Fruit fly (Drosophila melanogaster) whole organism, embryonic: Measurements from ENCODE around the gene CG14431.
A peak's percentile ranks its signal among the peaks of the same experiment; 100 is the strongest.

ENCODE experiments used
- Abd-B ChIP-seq: fragments of 200-800 bp; sonication (Bioruptor generic); optimal IDR thresholded peaks from 2 replicates; lab custom pipeline; 2018; ENCODE audit warnings: missing biosample characterization, mild to moderate bottlenecking, missing genetic modification characterization, moderate library complexity
- Aef1 ChIP-seq: fragments of 200-800 bp; sonication (Bioruptor generic); IDR thresholded peaks from 3 replicates; pipeline ENCODE4 v1.3.6; 2022; ENCODE audit warnings: missing biosample characterization, missing genetic modification characterization
- Awh ChIP-seq: fragments of 200-800 bp; sonication (Bioruptor generic); IDR thresholded peaks from 2 replicates; pipeline ENCODE4, ENCODE4 v1.3.6; 2022; ENCODE audit warnings: missing biosample characterization, missing genetic modification characterization
- Blimp-1 ChIP-seq: fragments of 200-800 bp; sonication (Bioruptor generic); optimal IDR thresholded peaks from 3 replicates; lab custom pipeline; 2018; ENCODE audit warnings: missing biosample characterization, missing genetic modification characterization, mild to moderate bottlenecking, moderate library complexity, missing genetic modification reagents
- BtbVII ChIP-seq: fragments of 200-800 bp; sonication (Bioruptor generic); optimal IDR thresholded peaks from 3 replicates; lab custom pipeline; 2017; ENCODE audit warnings: missing biosample characterization, mild to moderate bottlenecking, missing genetic modification characterization
- CG10366 ChIP-seq: fragments of 200-800 bp; sonication (Bioruptor generic); IDR thresholded peaks from 2 replicates; pipeline ENCODE4 v1.3.6; 2022; ENCODE audit warnings: missing biosample characterization, missing genetic modification characterization
- CG10543 ChIP-seq: fragments of 200-800 bp; sonication (Bioruptor generic); optimal IDR thresholded peaks from 3 replicates; lab custom pipeline; 2017; ENCODE audit warnings: missing biosample characterization, mild to moderate bottlenecking, missing genetic modification characterization, moderate library complexity
- CG11247 ChIP-seq: fragments of 200-800 bp; sonication (Bioruptor generic); IDR thresholded peaks from 2 replicates; pipeline ENCODE4 v1.3.6; 2022; ENCODE audit warnings: missing biosample characterization, missing genetic modification characterization
- CG12155 ChIP-seq: fragments of 200-800 bp; sonication (Bioruptor generic); optimal IDR thresholded peaks from 3 replicates; lab custom pipeline; 2016; ENCODE audit warnings: missing biosample characterization, missing genetic modification characterization
- CG13123 ChIP-seq: fragments of 200-800 bp; sonication (Bioruptor generic); optimal IDR thresholded peaks from 2 replicates; lab custom pipeline; 2016; ENCODE audit warnings: missing biosample characterization, missing genetic modification characterization
- CG13287 ChIP-seq: fragments of 200-800 bp; sonication (Bioruptor generic); IDR thresholded peaks from 2 replicates; pipeline ENCODE4 v1.3.6; 2022; ENCODE audit warnings: missing biosample characterization, missing genetic modification characterization; ENCODE audit not compliant: partially characterized antibody
- CG13424 ChIP-seq: fragments of 200-800 bp; sonication (Bioruptor generic); optimal IDR thresholded peaks from 2 replicates; lab custom pipeline; 2019; ENCODE audit warnings: missing biosample characterization, mild to moderate bottlenecking, missing genetic modification characterization, moderate library complexity
- CG14014 ChIP-seq: fragments of 200-800 bp; sonication (Bioruptor generic); IDR thresholded peaks from 2 replicates; pipeline ENCODE4 v1.3.6; 2022; ENCODE audit warnings: missing biosample characterization, missing genetic modification characterization
- CG14667 ChIP-seq: fragments of 200-800 bp; sonication (Bioruptor generic); IDR thresholded peaks from 2 replicates; pipeline ENCODE4 v1.3.6; 2022; ENCODE audit warnings: missing biosample characterization, missing genetic modification characterization
- CG16863 ChIP-seq: fragments of 200-800 bp; sonication (Bioruptor generic); optimal IDR thresholded peaks from 3 replicates; lab custom pipeline; 2016; ENCODE audit warnings: missing biosample characterization, missing genetic modification characterization
- CG18619 ChIP-seq: fragments of 200-800 bp; sonication (Bioruptor generic); optimal IDR thresholded peaks from 3 replicates; lab custom pipeline; 2017; ENCODE audit warnings: missing biosample characterization, mild to moderate bottlenecking, missing genetic modification characterization
- CG3407 ChIP-seq: fragments of 200-800 bp; sonication (Bioruptor generic); optimal IDR thresholded peaks from 2 replicates; lab custom pipeline; 2018; ENCODE audit warnings: missing biosample characterization, mild to moderate bottlenecking, missing genetic modification characterization
- CG7372 ChIP-seq: fragments of 200-800 bp; sonication (Bioruptor generic); IDR thresholded peaks from 2 replicates; pipeline ENCODE4 v1.3.6; 2022; ENCODE audit warnings: missing biosample characterization, missing genetic modification characterization
- CG7839 ChIP-seq: fragments of 200-800 bp; sonication (Bioruptor generic); optimal IDR thresholded peaks from 3 replicates; lab custom pipeline; 2018; ENCODE audit warnings: missing biosample characterization, mild to moderate bottlenecking, missing genetic modification characterization, moderate library complexity
- CG7928 ChIP-seq: fragments of 200-800 bp; sonication (Bioruptor generic); optimal IDR thresholded peaks from 2 replicates; lab custom pipeline; 2017; ENCODE audit warnings: missing biosample characterization, mild to moderate bottlenecking, missing genetic modification characterization
- CG8281 ChIP-seq: fragments of 200-800 bp; sonication (Bioruptor generic); optimal IDR thresholded peaks from 2 replicates; lab custom pipeline; 2018; ENCODE audit warnings: missing biosample characterization, mild to moderate bottlenecking, missing genetic modification characterization, moderate library complexity
- CG8944 ChIP-seq: fragments of 200-800 bp; sonication (Bioruptor generic); optimal IDR thresholded peaks from 3 replicates; lab custom pipeline; 2016; ENCODE audit warnings: missing biosample characterization, missing genetic modification characterization
- CG9609 ChIP-seq: fragments of 200-800 bp; sonication (Bioruptor generic); optimal IDR thresholded peaks from 3 replicates; lab custom pipeline; 2016; ENCODE audit warnings: missing biosample characterization, missing genetic modification characterization
- CG9817 ChIP-seq: fragments of 200-800 bp; sonication (Bioruptor generic); optimal IDR thresholded peaks from 2 replicates; lab custom pipeline; 2018; ENCODE audit warnings: missing biosample characterization, mild to moderate bottlenecking, missing genetic modification characterization, moderate library complexity
- CG9876 ChIP-seq: fragments of 200-800 bp; sonication (Bioruptor generic); optimal IDR thresholded peaks from 2 replicates; lab custom pipeline; 2016; ENCODE audit warnings: missing biosample characterization, missing genetic modification characterization
- Dll ChIP-seq: fragments of 200-800 bp; sonication (Bioruptor generic); IDR thresholded peaks from 4 replicates; pipeline ENCODE4 v1.3.6; 2022; ENCODE audit warnings: missing biosample characterization, missing genetic modification characterization; ENCODE audit not compliant: partially characterized antibody
- Ets65A ChIP-seq: fragments of 200-800 bp; sonication (Bioruptor generic); peaks from one replicate; lab custom pipeline; 2016; ENCODE audit warnings: missing biosample characterization, missing genetic modification characterization
- HLH54F ChIP-seq: fragments of 200-800 bp; sonication (Bioruptor generic); optimal IDR thresholded peaks from 3 replicates; lab custom pipeline; 2016; ENCODE audit warnings: missing biosample characterization, missing genetic modification characterization
- HLHmδ ChIP-seq: fragments of 200-800 bp; sonication (Bioruptor generic); optimal IDR thresholded peaks from 2 replicates; lab custom pipeline; 2018; ENCODE audit warnings: missing biosample characterization, mild to moderate bottlenecking, missing genetic modification characterization, moderate library complexity
- HmgD ChIP-seq: fragments of 200-800 bp; sonication (Bioruptor generic); optimal IDR thresholded peaks from 3 replicates; lab custom pipeline; 2016; ENCODE audit warnings: missing biosample characterization, missing genetic modification characterization
- MESR4 ChIP-seq: fragments of 200-800 bp; sonication (Bioruptor generic); optimal IDR thresholded peaks from 2 replicates; lab custom pipeline; 2018; ENCODE audit warnings: missing biosample characterization, mild to moderate bottlenecking, missing genetic modification characterization, moderate library complexity
- MTF-1 ChIP-seq: fragments of 200-800 bp; sonication (Bioruptor generic); optimal IDR thresholded peaks from 2 replicates; lab custom pipeline; 2018; ENCODE audit warnings: missing biosample characterization, mild to moderate bottlenecking, missing genetic modification characterization, borderline replicate concordance
- Myb ChIP-seq: fragments of 200-800 bp; sonication (Bioruptor generic); optimal IDR thresholded peaks from 2 replicates; lab custom pipeline; 2016; ENCODE audit warnings: missing biosample characterization, missing genetic modification characterization
- Oaz ChIP-seq: fragments of 200-800 bp; sonication (Bioruptor generic); IDR thresholded peaks from 2 replicates; pipeline ENCODE4 v1.3.6; 2022; ENCODE audit warnings: missing biosample characterization, missing genetic modification characterization
- Ptx1 ChIP-seq: fragments of 200-800 bp; sonication (Bioruptor generic); IDR thresholded peaks from 2 replicates; pipeline ENCODE4 v1.3.6; 2022; ENCODE audit warnings: missing biosample characterization, missing genetic modification characterization
- Six4 ChIP-seq: fragments of 200-800 bp; sonication (Bioruptor generic); optimal IDR thresholded peaks from 2 replicates; lab custom pipeline; 2016; ENCODE audit warnings: missing biosample characterization, missing genetic modification characterization
- Spps ChIP-seq: fragments of 200-800 bp; sonication (Bioruptor generic); optimal IDR thresholded peaks from 2 replicates; lab custom pipeline; 2018; ENCODE audit warnings: missing biosample characterization, mild to moderate bottlenecking, missing genetic modification characterization
- YL-1 ChIP-seq: fragments of 200-800 bp; sonication (Bioruptor generic); optimal IDR thresholded peaks from 3 replicates; lab custom pipeline; 2017; ENCODE audit warnings: missing biosample characterization, mild to moderate bottlenecking, missing genetic modification characterization
- bowl ChIP-seq: fragments of 200-800 bp; sonication (Bioruptor generic); IDR thresholded peaks from 2 replicates; pipeline ENCODE4 v1.3.6; 2022; ENCODE audit warnings: missing biosample characterization, missing genetic modification characterization
- da ChIP-seq: fragments of 200-800 bp; sonication (Bioruptor generic); optimal IDR thresholded peaks from 2 replicates; lab custom pipeline; 2016; ENCODE audit warnings: missing biosample characterization, missing genetic modification characterization
- dpn ChIP-seq, 2 experiments: fragments of 200-800 bp; sonication (Bioruptor generic); optimal IDR thresholded peaks; 3 replicates each; lab custom pipeline; 2016; ENCODE audit warnings: missing biosample characterization in 2 of 2, missing genetic modification characterization in 2 of 2
- gcm ChIP-seq: fragments of 200-800 bp; sonication (Bioruptor generic); optimal IDR thresholded peaks from 2 replicates; lab custom pipeline; 2019; ENCODE audit warnings: missing biosample characterization, mild to moderate bottlenecking, missing genetic modification characterization, moderate library complexity
- ham ChIP-seq: fragments of 200-800 bp; sonication (Bioruptor generic); IDR thresholded peaks from 2 replicates; pipeline ENCODE4 v1.3.6; 2022; ENCODE audit warnings: missing biosample characterization, missing genetic modification characterization
- hbn ChIP-seq: fragments of 200-800 bp; sonication (Bioruptor generic); IDR thresholded peaks from 2 replicates; pipeline ENCODE4 v1.3.6; 2022; ENCODE audit warnings: missing biosample characterization, missing genetic modification characterization; ENCODE audit not compliant: partially characterized antibody
- lmd ChIP-seq: fragments of 200-800 bp; sonication (Bioruptor generic); IDR thresholded peaks from 2 replicates; pipeline ENCODE4 v1.3.6; 2022; ENCODE audit warnings: missing biosample characterization, missing genetic modification characterization
- peb ChIP-seq: fragments of 200-800 bp; sonication (Bioruptor generic); IDR thresholded peaks from 2 replicates; pipeline ENCODE4 v1.3.6; 2022; ENCODE audit warnings: missing biosample characterization, missing genetic modification characterization
- pum ChIP-seq: fragments of 200-800 bp; sonication (Bioruptor generic); optimal IDR thresholded peaks from 2 replicates; lab custom pipeline; 2016; ENCODE audit warnings: missing biosample characterization, missing genetic modification characterization
- sqz ChIP-seq: fragments of 200-800 bp; sonication (Bioruptor generic); optimal IDR thresholded peaks from 3 replicates; lab custom pipeline; 2018; ENCODE audit warnings: missing biosample characterization, mild to moderate bottlenecking, missing genetic modification characterization
- trh ChIP-seq: fragments of 200-800 bp; sonication (Bioruptor generic); optimal IDR thresholded peaks from 2 replicates; lab custom pipeline; 2016; ENCODE audit warnings: missing biosample characterization, missing genetic modification characterization
- ttk ChIP-seq: fragments of 200-800 bp; sonication (Bioruptor generic); IDR thresholded peaks from 2 replicates; pipeline ENCODE4 v2.1.2; 2022; ENCODE audit warnings: missing biosample characterization, missing genetic modification characterization
- wor ChIP-seq: fragments of 200-800 bp; sonication (Bioruptor generic); IDR thresholded peaks from 2 replicates; pipeline ENCODE4 v1.3.6; 2022; ENCODE audit warnings: missing biosample characterization, missing genetic modification characterization

CG14431 gene

DNA sequence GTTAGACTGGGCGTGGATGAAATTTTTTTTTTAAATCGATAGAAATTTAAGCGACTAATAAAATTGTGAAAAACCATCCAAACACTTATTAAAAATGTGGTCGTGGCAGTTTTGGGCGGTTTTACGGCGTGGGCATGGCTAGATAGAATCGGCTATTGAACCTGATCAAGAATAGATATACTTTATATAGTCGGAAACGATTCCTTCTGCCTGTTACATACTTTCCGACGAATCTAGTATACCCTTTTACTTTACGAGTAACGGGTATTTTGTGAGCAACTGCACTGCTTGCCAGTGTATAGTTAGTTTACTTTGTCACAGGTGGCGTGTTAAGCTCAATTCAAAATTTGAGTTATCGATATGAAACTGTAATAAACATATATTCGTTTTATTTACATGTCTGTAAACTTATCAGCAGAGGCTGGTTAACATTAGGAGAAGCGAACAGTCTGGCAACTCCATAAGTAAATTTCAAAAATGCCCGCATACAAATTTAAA, 106.9 kb downstream of the CG14431 start (continued):
- TF ChIP-seq CG18619 (GFP tag; lab: Kevin White, UChicago): no peak
- no peak for TF ChIP-seq CG8281 (tag; lab: Kevin White, UChicago)
- no peak for TF ChIP-seq wor (GFP tag; lab: Robert Waterston, UW)
- peak; percentile 52 for TF ChIP-seq Aef1 (GFP tag; lab: Robert Waterston, UW)
- TF ChIP-seq dpn (GFP tag; optimal IDR thresholded peaks at IDR 0.05; lab: Kevin White, UChicago): peak; percentile 47 to 79
- TF ChIP-seq HLHmδ (GFP tag; lab: Kevin White, UChicago): no peak
- TF ChIP-seq ttk: no peak
- TF ChIP-seq Awh: no peak
- no peak for TF ChIP-seq MTF-1
- TF ChIP-seq Oaz (GFP tag; lab: Robert Waterston, UW): no peak; the same call in 1 of the 2 replicates
- peak; percentile 29 for TF ChIP-seq trh
- peak; percentile 21 for TF ChIP-seq CG10543 (GFP tag; lab: Kevin White, UChicago)
- peak; percentile 66 for TF ChIP-seq CG7839 (tag; lab: Kevin White, UChicago)
- TF ChIP-seq Abd-B (GFP tag; lab: Kevin White, UChicago): peak; percentile 48
- no peak for TF ChIP-seq CG3407 (GFP tag; lab: Kevin White, UChicago)
- TF ChIP-seq YL-1 (GFP tag; lab: Kevin White, UChicago): peak; percentile 7
- no peak for TF ChIP-seq CG13123 (GFP tag; lab: Kevin White, UChicago)
- TF ChIP-seq hbn (GFP tag; lab: Robert Waterston, UW): peak; percentile 57
- TF ChIP-seq CG14667 (GFP tag; lab: Robert Waterston, UW): no peak
- TF ChIP-seq Myb (GFP tag; lab: Kevin White, UChicago): peak; percentile 79
- peak; percentile 31 for TF ChIP-seq CG16863 (GFP tag; lab: Kevin White, UChicago)
- peak; percentile 21 for TF ChIP-seq MESR4 (GFP tag; lab: Kevin White, UChicago)
- TF ChIP-seq CG10366 (GFP tag; lab: Robert Waterston, UW): peak; percentile 10; the same call in 1 of the 2 replicates
- no peak for TF ChIP-seq bowl
- peak; percentile 73 for TF ChIP-seq pum (GFP tag; lab: Kevin White, UChicago)
- TF ChIP-seq CG9609 (GFP tag; lab: Kevin White, UChicago): no peak
- no peak for TF ChIP-seq Spps (tag; lab: Kevin White, UChicago)
- no peak for TF ChIP-seq da (GFP tag; lab: Kevin White, UChicago)
- no peak for TF ChIP-seq ham
- TF ChIP-seq CG14014: peak; percentile 52; the same call in 1 of the 2 replicates
- peak; percentile 31 for TF ChIP-seq Blimp-1
- TF ChIP-seq CG12155: peak; percentile 25
- TF ChIP-seq CG7372 (GFP tag; lab: Robert Waterston, UW): no peak
- peak; percentile 57 for TF ChIP-seq Ptx1 (GFP tag; lab: Robert Waterston, UW)
- TF ChIP-seq CG8944 (GFP tag; lab: Kevin White, UChicago): no peak
- TF ChIP-seq CG13287: peak; percentile 84
- peak; percentile 48 for TF ChIP-seq HmgD
- TF ChIP-seq peb (GFP tag; lab: Robert Waterston, UW): no peak
- no peak for TF ChIP-seq CG7928 (GFP tag; lab: Kevin White, UChicago)
- no peak for TF ChIP-seq sqz (GFP tag; lab: Kevin White, UChicago)
- no peak for TF ChIP-seq BtbVII (GFP tag; lab: Kevin White, UChicago)
- TF ChIP-seq CG9817 (tag; lab: Kevin White, UChicago): peak; percentile 26
- TF ChIP-seq HLH54F (GFP tag; lab: Kevin White, UChicago): peak; percentile 44
- no peak for TF ChIP-seq Six4 (GFP tag; lab: Kevin White, UChicago)
- TF ChIP-seq Dll (GFP tag; lab: Robert Waterston, UW): peak; percentile 71
- peak; percentile 44; the same call in 1 of the 2 replicates for TF ChIP-seq CG11247 (GFP tag; lab: Robert Waterston, UW)
- TF ChIP-seq Ets65A (GFP tag; lab: Kevin White, UChicago): peak; percentile 96
- TF ChIP-seq CG13424 (tag; lab: Kevin White, UChicago): peak; percentile 39
- TF ChIP-seq lmd (GFP tag; lab: Robert Waterston, UW): peak; percentile 66
- TF ChIP-seq CG9876: no peak
- no peak for TF ChIP-seq gcm (GFP tag; lab: Kevin White, UChicago)
